Fruit fly (Drosophila melanogaster): ENCODE data around the gene heca.

Gene heca

DNA sequence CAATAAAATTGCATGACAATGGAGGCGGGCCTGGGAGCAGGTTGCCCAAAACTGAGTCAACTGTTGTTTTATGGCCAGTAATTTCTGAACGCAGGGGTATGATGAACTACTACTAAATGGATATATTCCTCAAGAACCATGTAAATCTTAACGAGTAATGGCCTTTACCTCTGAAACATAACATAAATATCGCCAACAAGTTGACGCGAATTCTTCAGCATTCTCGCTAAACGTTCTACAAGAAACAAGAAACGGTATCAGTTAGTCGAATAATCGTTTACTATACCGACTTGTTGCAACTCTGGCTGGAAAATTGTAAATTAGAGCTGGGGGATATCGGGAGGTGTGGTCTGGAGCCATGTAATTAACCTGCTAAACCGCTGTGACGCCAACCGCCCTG, 9.0 kb upstream of the heca start:
- no peak for TF ChIP-seq psq (optimal IDR thresholded peaks at IDR 0.05)
- TF ChIP-seq Myc (optimal IDR thresholded peaks at IDR 0.05): no peak
- TF ChIP-seq Sin3A (optimal IDR thresholded peaks at IDR 0.05): no peak
- no peak for TF ChIP-seq insv (optimal IDR thresholded peaks at IDR 0.05)
- no peak for TF ChIP-seq ttk (optimal IDR thresholded peaks at IDR 0.05)
- TF ChIP-seq h (optimal IDR thresholded peaks at IDR 0.05): no peak

- TF ChIP-seq h (optimal IDR thresholded peaks at IDR 0.05): no peak
Observed at dm6 chr3R:30270318-30271119, 7.2 kb upstream of the heca start.

DNA sequence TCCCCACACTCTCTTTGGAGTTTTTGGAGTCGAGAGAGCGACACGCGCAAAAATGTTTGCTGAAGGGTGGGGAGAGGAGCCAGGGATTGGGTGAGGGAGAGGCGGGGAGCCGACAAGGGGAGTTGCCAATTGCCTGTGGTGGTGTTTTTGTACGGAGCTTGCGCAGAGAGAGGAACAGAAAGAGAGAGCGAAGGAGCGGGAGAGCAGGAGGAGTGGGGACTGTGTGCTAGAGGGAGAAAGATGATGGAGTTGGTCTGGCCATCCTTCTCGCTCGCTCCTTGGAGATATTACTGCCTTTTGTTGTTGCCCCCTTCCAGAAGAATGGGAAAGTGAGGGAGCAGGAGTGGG, 6.6 kb upstream of the heca start:
- no peak for TF ChIP-seq ttk (optimal IDR thresholded peaks at IDR 0.05)
- TF ChIP-seq Sin3A (optimal IDR thresholded peaks at IDR 0.05): no peak
- no peak for TF ChIP-seq h (optimal IDR thresholded peaks at IDR 0.05)
- TF ChIP-seq insv (optimal IDR thresholded peaks at IDR 0.05): no peak
- no peak for TF ChIP-seq psq (optimal IDR thresholded peaks at IDR 0.05)
- TF ChIP-seq Myc (optimal IDR thresholded peaks at IDR 0.05): no peak

dm6 chr3R:30272176-30272857, 5.4 kb upstream of the heca start:
- no peak for TF ChIP-seq h (optimal IDR thresholded peaks at IDR 0.05)
- TF ChIP-seq psq (optimal IDR thresholded peaks at IDR 0.05): no peak
- no peak for TF ChIP-seq insv (optimal IDR thresholded peaks at IDR 0.05)
- TF ChIP-seq ttk (optimal IDR thresholded peaks at IDR 0.05): no peak
- TF ChIP-seq Myc (optimal IDR thresholded peaks at IDR 0.05): no peak
- TF ChIP-seq Sin3A (optimal IDR thresholded peaks at IDR 0.05): no peak

- TF ChIP-seq h (optimal IDR thresholded peaks at IDR 0.05): no peak
- TF ChIP-seq ttk (optimal IDR thresholded peaks at IDR 0.05): no peak
- TF ChIP-seq insv (optimal IDR thresholded peaks at IDR 0.05): no peak
- TF ChIP-seq Myc (optimal IDR thresholded peaks at IDR 0.05): no peak
- no peak for TF ChIP-seq psq (optimal IDR thresholded peaks at IDR 0.05)
- no peak for TF ChIP-seq Sin3A (optimal IDR thresholded peaks at IDR 0.05)
Observed at dm6 chr3R:30272858-30273379, 4.8 kb upstream of the heca start.

- TF ChIP-seq Sin3A (optimal IDR thresholded peaks at IDR 0.05): no peak
- no peak for TF ChIP-seq ttk (optimal IDR thresholded peaks at IDR 0.05)
- TF ChIP-seq psq (optimal IDR thresholded peaks at IDR 0.05): no peak
- no peak for TF ChIP-seq Myc (optimal IDR thresholded peaks at IDR 0.05)
- TF ChIP-seq insv (optimal IDR thresholded peaks at IDR 0.05): no peak
- no peak for TF ChIP-seq h (optimal IDR thresholded peaks at IDR 0.05)
Observed at dm6 chr3R:30273898-30274297, 3.8 kb upstream of the heca start.

- TF ChIP-seq psq (optimal IDR thresholded peaks at IDR 0.05): no peak
- no peak for TF ChIP-seq Sin3A (optimal IDR thresholded peaks at IDR 0.05)
- TF ChIP-seq h (optimal IDR thresholded peaks at IDR 0.05): no peak
- no peak for TF ChIP-seq insv (optimal IDR thresholded peaks at IDR 0.05)
- TF ChIP-seq Myc (optimal IDR thresholded peaks at IDR 0.05): no peak
- TF ChIP-seq ttk (optimal IDR thresholded peaks at IDR 0.05): no peak
Observed at dm6 chr3R:30275970-30276369, 1.8 kb upstream of the heca start.

DNA sequence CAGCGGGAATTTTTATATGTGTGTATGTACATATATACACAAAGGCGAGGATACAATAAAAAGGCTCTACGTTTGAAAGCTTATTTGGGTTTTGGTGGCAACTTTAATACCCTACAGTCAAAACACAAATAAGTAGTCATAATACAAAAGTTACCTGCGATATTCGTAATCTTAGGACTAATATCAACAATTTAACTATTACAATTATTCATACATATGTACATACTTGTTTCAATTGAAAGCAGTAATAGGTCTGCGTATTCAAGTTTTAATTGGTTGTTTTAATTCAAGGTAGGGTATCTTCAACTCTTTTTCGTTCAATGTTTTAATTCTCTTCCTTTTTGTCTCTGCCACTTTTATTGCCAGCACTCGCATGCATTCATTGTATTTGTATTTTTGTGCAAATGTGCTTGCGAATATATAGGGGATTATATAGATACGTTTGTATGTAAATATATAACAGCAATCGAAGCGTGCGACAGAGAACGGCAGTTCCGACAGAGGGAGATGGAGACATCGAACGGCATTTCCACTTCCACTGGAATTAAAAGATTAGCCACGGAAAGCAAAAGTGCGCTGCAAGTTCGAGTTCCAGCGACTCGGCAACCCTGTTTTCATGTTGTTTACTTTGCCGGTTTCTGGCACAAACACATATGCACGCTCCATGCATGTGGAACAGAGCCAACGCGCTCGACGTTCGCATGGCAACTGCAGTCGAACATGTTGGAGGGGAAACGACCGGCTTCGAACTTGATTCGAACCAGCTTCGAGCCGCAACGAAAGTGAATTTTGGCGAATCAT, 1.1 kb upstream of the heca start:
- TF ChIP-seq ttk (optimal IDR thresholded peaks at IDR 0.05): no peak
- TF ChIP-seq h (optimal IDR thresholded peaks at IDR 0.05): no peak
- TF ChIP-seq psq (optimal IDR thresholded peaks at IDR 0.05): no peak
- TF ChIP-seq Sin3A (optimal IDR thresholded peaks at IDR 0.05): no peak
- no peak for TF ChIP-seq insv (optimal IDR thresholded peaks at IDR 0.05)
- TF ChIP-seq Myc (optimal IDR thresholded peaks at IDR 0.05): no peak

- TF ChIP-seq Myc (optimal IDR thresholded peaks at IDR 0.05) (no peak), h (optimal IDR thresholded peaks at IDR 0.05) (no peak), insv (optimal IDR thresholded peaks at IDR 0.05) (no peak), psq (optimal IDR thresholded peaks at IDR 0.05) (no peak), Sin3A (optimal IDR thresholded peaks at IDR 0.05) (no peak), ttk (optimal IDR thresholded peaks at IDR 0.05) (no peak)
Observed at dm6 chr3R:30280312-30280711, 2.6 kb downstream of the heca start.

- TF ChIP-seq h (optimal IDR thresholded peaks at IDR 0.05) (no peak), psq (optimal IDR thresholded peaks at IDR 0.05) (no peak), insv (optimal IDR thresholded peaks at IDR 0.05) (no peak), Sin3A (optimal IDR thresholded peaks at IDR 0.05) (no peak), Myc (optimal IDR thresholded peaks at IDR 0.05) (no peak), ttk (optimal IDR thresholded peaks at IDR 0.05) (no peak)
Observed at dm6 chr3R:30281345-30282133, 3.8 kb downstream of the heca start.

DNA sequence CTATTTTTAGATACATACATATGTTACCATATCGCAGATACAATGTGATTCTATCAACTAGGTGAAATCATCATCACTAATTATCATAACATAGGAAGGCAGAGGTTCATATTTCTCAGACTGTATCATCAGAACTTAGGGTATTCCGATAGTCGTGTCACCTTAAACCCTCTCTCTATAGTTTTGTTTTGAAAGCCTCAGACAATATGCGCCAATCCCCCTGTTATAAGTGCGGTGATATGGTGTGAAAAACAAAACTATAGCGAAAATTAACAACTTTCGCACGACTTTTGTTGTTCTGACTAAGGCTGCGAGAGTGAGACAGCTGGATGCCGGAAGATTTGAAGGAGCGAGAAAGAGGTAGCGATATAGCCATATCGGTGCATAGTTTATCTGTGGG, 4.7 kb downstream of the heca start:
- TF ChIP-seq psq (optimal IDR thresholded peaks at IDR 0.05): no peak
- no peak for TF ChIP-seq Sin3A (optimal IDR thresholded peaks at IDR 0.05)

Data from Kc167 (cell line).